Worm (Caenorhabditis elegans): ENCODE results near the gene C08B6.2.

The C08B6.2 gene

ce11 chrV:10105412-10105811 lies at the start of gene C08B6.2:
Gene C08B6.2 (plus strand): TSS chrV:10105712.
- TF ChIP-seq egl-43 (GFP tag; IDR thresholded peaks at IDR 0.05): no peak
- TF ChIP-seq aha-1 (tag): peak; percentile 44

- TF ChIP-seq unc-62 (GFP tag; optimal IDR thresholded peaks at IDR 0.05 in 1 of 2) (peak in 1 of 2 experiments; percentile 75), unc-62 (tag; optimal IDR thresholded peaks at IDR 0.05) (no peak), lin-29 (GFP tag; IDR thresholded peaks at IDR 0.05) (no peak)
Observed at ce11 chrV:10058748-10059147, 46.8 kb upstream of the C08B6.2 start.

- TF ChIP-seq daf-16 (GFP tag; optimal IDR thresholded peaks at IDR 0.05): peak in 1 of 2 experiments; percentile 52
- TF ChIP-seq daf-16 (tag; optimal IDR thresholded peaks at IDR 0.05): no peak
- peak; percentile 2 for TF ChIP-seq aha-1 (tag)
- TF ChIP-seq nhr-25 (tag; optimal IDR thresholded peaks at IDR 0.05; ENCODE audit: borderline replicate concordance, insufficient read depth): no peak
- no peak for TF ChIP-seq lin-29 (GFP tag; IDR thresholded peaks at IDR 0.05)
- TF ChIP-seq madf-9 (GFP tag; conservative IDR thresholded peaks at IDR 0.05): no peak
Observed at ce11 chrV:10060039-10060438, 45.5 kb upstream of the C08B6.2 start.

ce11 chrV:10064221-10064620 lies 41.3 kb upstream of the C08B6.2 start, which contains the start of gene fipr-13:
Gene fipr-13 (plus strand): TSS chrV:10064521.
- TF ChIP-seq Y75B8A.6 (GFP tag; IDR thresholded peaks at IDR 0.05) (no peak), lsy-2 (tag; optimal IDR thresholded peaks at IDR 0.05) (no peak), pqm-1 (tag; optimal IDR thresholded peaks at IDR 0.05) (no peak), lin-29 (GFP tag; IDR thresholded peaks at IDR 0.05) (no peak), ceh-32 (tag; optimal IDR thresholded peaks at IDR 0.05; ENCODE audit: poor library complexity) (no peak), zip-11 (GFP tag; IDR thresholded peaks at IDR 0.05) (no peak), vab-7 (GFP tag; IDR thresholded peaks at IDR 0.05) (no peak), daf-19 (GFP tag; conservative IDR thresholded peaks at IDR 0.05) (no peak), Y5F2A.4 (GFP tag; optimal IDR thresholded peaks at IDR 0.05) (no peak)

ce11 chrV:10065679-10066078 lies 39.8 kb upstream of the C08B6.2 start:
- TF ChIP-seq unc-62 (GFP tag; optimal IDR thresholded peaks at IDR 0.05 in 1 of 2) (peak in 1 of 2 experiments; percentile 4), unc-62 (tag; optimal IDR thresholded peaks at IDR 0.05) (no peak), ceh-28 (tag; optimal IDR thresholded peaks at IDR 0.05) (no peak)

- TF ChIP-seq attf-4 (tag; optimal IDR thresholded peaks at IDR 0.05) (no peak), Y48G9A.11 (GFP tag; IDR thresholded peaks at IDR 0.05) (no peak), ztf-7 (tag; optimal IDR thresholded peaks at IDR 0.05) (no peak), F26F4.8 (GFP tag; conservative IDR thresholded peaks at IDR 0.05) (no peak), T20F7.1 (GFP tag; optimal IDR thresholded peaks at IDR 0.05) (no peak)
Observed at ce11 chrV:10066769-10067168, 38.7 kb upstream of the C08B6.2 start, which contains the start of gene npr-39. Gene npr-39 (plus strand): TSS chrV:10067069.

- TF ChIP-seq unc-62 (GFP tag; optimal IDR thresholded peaks at IDR 0.05 in 1 of 2) (peak in 1 of 2 experiments; percentile 58), unc-62 (tag; optimal IDR thresholded peaks at IDR 0.05) (no peak), spr-3 (GFP tag; optimal IDR thresholded peaks at IDR 0.05) (no peak)
Observed at ce11 chrV:10070541-10070940, 35.0 kb upstream of the C08B6.2 start, which contains the start of gene nhr-192. Gene nhr-192 (minus strand): TSS chrV:10070641.

ce11 chrV:10072721-10073120 lies 32.8 kb upstream of the C08B6.2 start:
- TF ChIP-seq ztf-7 (tag; optimal IDR thresholded peaks at IDR 0.05) (no peak), unc-62 (GFP tag; optimal IDR thresholded peaks at IDR 0.05 in 1 of 2) (peak in 1 of 2 experiments; percentile 91), unc-62 (tag; optimal IDR thresholded peaks at IDR 0.05) (no peak)

ce11 chrV:10073793-10074192 lies 31.7 kb upstream of the C08B6.2 start, which contains the start of gene F57A8.6:
Gene F57A8.6 (minus strand): TSS chrV:10073893.
- TF ChIP-seq F49E8.2 (tag; optimal IDR thresholded peaks at IDR 0.05; ENCODE audit: borderline replicate concordance) (no peak), F37D6.2 (tag; optimal IDR thresholded peaks at IDR 0.05) (no peak), mxl-3 (GFP tag; optimal IDR thresholded peaks at IDR 0.05) (no peak), mdl-1 (tag; optimal IDR thresholded peaks at IDR 0.05) (no peak), unc-130 (GFP tag; optimal IDR thresholded peaks at IDR 0.05) (no peak), ces-1 (GFP tag; optimal IDR thresholded peaks at IDR 0.05) (no peak)
